Worm (Caenorhabditis elegans): ENCODE data around the gene chd-3.

- TF ChIP-seq elt-3 (tag; optimal IDR thresholded peaks at IDR 0.05): no peak
- no peak for TF ChIP-seq egl-27 (tag; optimal IDR thresholded peaks at IDR 0.05)
- no peak for TF ChIP-seq nhr-11 (tag; optimal IDR thresholded peaks at IDR 0.05)
- TF ChIP-seq ceh-82 (tag; optimal IDR thresholded peaks at IDR 0.05): no peak
- TF ChIP-seq ztf-11 (tag; optimal IDR thresholded peaks at IDR 0.05): no peak
- TF ChIP-seq snpc-4 (tag; optimal IDR thresholded peaks at IDR 0.05): no peak
These were observed 8.9 kb downstream of the chd-3 start for ce11 chrX:12843530-12843929.
